Worm (Caenorhabditis elegans) whole organism, L1 larva: Measurements from ENCODE around the gene F59E12.1.

Source experiments
- C16A3.4 ChIP-seq: fragments of 150-350 bp; optimal IDR thresholded peaks from 2 replicates; lab custom pipeline; 2014; ENCODE audit warnings: missing biosample characterization, missing genetic modification characterization
- C34B4.2 ChIP-seq: sonication (generic microtip); optimal IDR thresholded peaks from 2 replicates; lab custom pipeline; 2017; ENCODE audit warnings: mild to moderate bottlenecking, missing genetic modification characterization, missing compliant biosample characterization
- ceh-63 ChIP-seq: fragments of 200-800 bp; sonication (Bioruptor generic); optimal IDR thresholded peaks from 2 replicates; lab custom pipeline; 2018; ENCODE audit warnings: mild to moderate bottlenecking, missing genetic modification characterization, missing compliant biosample characterization
- ceh-8 ChIP-seq: fragments of 200-800 bp; sonication (Bioruptor generic); optimal IDR thresholded peaks from 2 replicates; lab custom pipeline; 2018; ENCODE audit warnings: mild to moderate bottlenecking, missing genetic modification characterization, moderate library complexity, missing compliant biosample characterization
- ceh-82 ChIP-seq, 3 experiments: fragments of 150-350 bp in 1 of 3; sonication (generic microtip) in 2 of 3; optimal IDR thresholded peaks; 2 replicates each; lab custom pipeline; 2014 to 2017; ENCODE audit warnings: missing biosample characterization in 3 of 3, missing genetic modification characterization in 3 of 3
- ceh-90 ChIP-seq: sonication (generic microtip); optimal IDR thresholded peaks from 2 replicates; lab custom pipeline; 2016; ENCODE audit warnings: missing genetic modification characterization, missing compliant biosample characterization
- efl-3 ChIP-seq: fragments of 200-800 bp; sonication (Bioruptor generic); optimal IDR thresholded peaks from 2 replicates; lab custom pipeline; 2018; ENCODE audit warnings: mild to moderate bottlenecking, missing genetic modification characterization, missing compliant biosample characterization
- egl-13 ChIP-seq: sonication (generic microtip); optimal IDR thresholded peaks from 2 replicates; lab custom pipeline; 2016; ENCODE audit warnings: missing genotype, missing genetic modification reagents, missing genetic modification characterization, missing compliant biosample characterization
- egl-27 ChIP-seq, 2 experiments: fragments of 150-350 bp in 1 of 2; sonication (generic microtip); optimal IDR thresholded peaks; 3 replicates each; lab custom pipeline; 2017 to 2018; ENCODE audit warnings: missing biosample characterization in 2 of 2, missing genetic modification characterization in 2 of 2, missing genetic modification reagents in 2 of 2
- elt-2 ChIP-seq: sonication (generic microtip); optimal IDR thresholded peaks from 2 replicates; lab custom pipeline; 2016; ENCODE audit warnings: missing genetic modification characterization, mild to moderate bottlenecking, inconsistent platforms, missing compliant biosample characterization, missing genetic modification reagents
- elt-3 ChIP-seq, 6 experiments: fragments of 150-350 bp in 1 of 6; sonication (generic microtip); optimal IDR thresholded peaks; 2 replicates each; lab custom pipeline; 2017 to 2018; ENCODE audit warnings: missing biosample characterization in 6 of 6, missing genetic modification characterization in 6 of 6, inconsistent platforms in 1 of 6
- ets-5 ChIP-seq: fragments of 200-800 bp; sonication (Bioruptor generic); IDR thresholded peaks from 2 replicates; pipeline ENCODE4 v1.3.6; 2022; ENCODE audit warnings: missing genetic modification characterization, missing compliant biosample characterization
- fkh-10 ChIP-seq: sonication (generic microtip); optimal IDR thresholded peaks from 2 replicates; lab custom pipeline; 2017; ENCODE audit warnings: missing biosample characterization, missing genetic modification reagents, missing genetic modification characterization
- fos-1 ChIP-seq: fragments of 150-350 bp; optimal IDR thresholded peaks from 2 replicates; lab custom pipeline; 2014; ENCODE audit warnings: missing biosample characterization, missing genetic modification characterization
- grh-1 ChIP-seq: fragments of 200-800 bp; sonication (Bioruptor generic); IDR thresholded peaks from 2 replicates; pipeline ENCODE4 v1.3.6; 2022; ENCODE audit warnings: missing genetic modification reagents, missing genetic modification characterization, missing compliant biosample characterization
- hlh-17 ChIP-seq: fragments of 200-800 bp; sonication (Bioruptor generic); optimal IDR thresholded peaks from 2 replicates; lab custom pipeline; 2018; ENCODE audit warnings: missing genetic modification characterization, mild to moderate bottlenecking, missing compliant biosample characterization, moderate library complexity, borderline replicate concordance
- hpl-2 ChIP-seq: fragments of 150-350 bp; optimal IDR thresholded peaks from 2 replicates; lab custom pipeline; 2014; ENCODE audit warnings: missing biosample characterization, missing genetic modification reagents, missing genetic modification characterization
- irx-1 ChIP-seq: sonication (generic microtip); optimal IDR thresholded peaks from 2 replicates; lab custom pipeline; 2016; ENCODE audit warnings: missing genetic modification characterization, missing compliant biosample characterization
- isw-1 ChIP-seq: fragments of 200-800 bp; sonication (Bioruptor generic); IDR thresholded peaks from 2 replicates; pipeline ENCODE4 v1.3.6; 2022; ENCODE audit warnings: missing genetic modification characterization, missing compliant biosample characterization
- lin-14 ChIP-seq: fragments of 200-800 bp; sonication (Bioruptor generic); optimal IDR thresholded peaks from 2 replicates; lab custom pipeline; 2018; ENCODE audit warnings: mild to moderate bottlenecking, missing genetic modification characterization, moderate library complexity, missing compliant biosample characterization
- lin-35 ChIP-seq, 2 experiments: fragments of 150-350 bp; optimal IDR thresholded peaks; 2 replicates each; lab custom pipeline; 2014; ENCODE audit warnings: missing biosample characterization in 2 of 2, missing genetic modification characterization in 2 of 2, missing genetic modification reagents in 2 of 2
- lir-3 ChIP-seq: sonication (generic microtip); optimal IDR thresholded peaks from 2 replicates; lab custom pipeline; 2016; ENCODE audit warnings: mild to moderate bottlenecking, missing genetic modification characterization, moderate library complexity, missing compliant biosample characterization; ENCODE audit not compliant: poor library complexity
- lsy-2 ChIP-seq, 2 experiments: fragments of 150-350 bp; optimal IDR thresholded peaks; 2 replicates each; lab custom pipeline; 2014; ENCODE audit warnings: missing biosample characterization in 2 of 2, missing genetic modification characterization in 2 of 2
- mab-9 ChIP-seq: fragments of 200-800 bp; sonication (Bioruptor generic); IDR thresholded peaks from 2 replicates; pipeline ENCODE4 v1.3.6; 2022; ENCODE audit warnings: missing genetic modification reagents, missing genetic modification characterization, missing compliant biosample characterization
- mdl-1 ChIP-seq, 2 experiments: fragments of 150-350 bp; optimal IDR thresholded peaks; 2 replicates each; lab custom pipeline; 2014 to 2017; ENCODE audit warnings: missing biosample characterization in 2 of 2, missing genetic modification characterization in 2 of 2, inconsistent platforms in 1 of 2
- mef-2 ChIP-seq: fragments of 150-350 bp; optimal IDR thresholded peaks from 2 replicates; lab custom pipeline; 2014; ENCODE audit warnings: missing biosample characterization, missing genetic modification characterization
- nhr-11 ChIP-seq: fragments of 150-350 bp; optimal IDR thresholded peaks from 2 replicates; lab custom pipeline; 2014; ENCODE audit warnings: missing biosample characterization, missing genetic modification characterization
- nhr-12 ChIP-seq: sonication (generic microtip); optimal IDR thresholded peaks from 2 replicates; lab custom pipeline; 2017; ENCODE audit warnings: missing biosample characterization, missing genetic modification characterization
- nhr-19 ChIP-seq: fragments of 200-800 bp; sonication (Bioruptor generic); conservative IDR thresholded peaks from 2 replicates; pipeline ENCODE4 v1.3.6; 2022; ENCODE audit warnings: missing genetic modification characterization, missing compliant biosample characterization
- nhr-20 ChIP-seq: sonication (generic microtip); optimal IDR thresholded peaks from 2 replicates; lab custom pipeline; 2016; ENCODE audit warnings: mild to moderate bottlenecking, missing genetic modification characterization, missing compliant biosample characterization
- nhr-47 ChIP-seq: sonication (generic microtip); optimal IDR thresholded peaks from 2 replicates; lab custom pipeline; 2016; ENCODE audit warnings: mild to moderate bottlenecking, missing genetic modification characterization, moderate library complexity, missing compliant biosample characterization
- nhr-76 ChIP-seq: sonication (generic microtip); optimal IDR thresholded peaks from 2 replicates; lab custom pipeline; 2017; ENCODE audit warnings: missing biosample characterization, missing genetic modification characterization
- nhr-84 ChIP-seq: sonication (generic microtip); optimal IDR thresholded peaks from 2 replicates; lab custom pipeline; 2017; ENCODE audit warnings: missing biosample characterization, missing genetic modification characterization
- nhr-90 ChIP-seq: sonication (generic microtip); optimal IDR thresholded peaks from 2 replicates; lab custom pipeline; 2016; ENCODE audit warnings: mild to moderate bottlenecking, missing genetic modification characterization, missing compliant biosample characterization; ENCODE audit not compliant: poor library complexity
- pag-3 ChIP-seq: sonication (generic microtip); optimal IDR thresholded peaks from 2 replicates; lab custom pipeline; 2017; ENCODE audit warnings: missing genetic modification characterization, mild to moderate bottlenecking, missing compliant biosample characterization, antibody characterized with exemption, borderline replicate concordance; ENCODE audit not compliant: insufficient read depth
- rnt-1 ChIP-seq: sonication (generic microtip); optimal IDR thresholded peaks from 2 replicates; lab custom pipeline; 2016; ENCODE audit warnings: mild to moderate bottlenecking, missing genetic modification characterization, moderate library complexity, missing compliant biosample characterization
- skn-1 ChIP-seq: fragments of 150-350 bp; optimal IDR thresholded peaks from 2 replicates; lab custom pipeline; 2014; ENCODE audit warnings: missing biosample characterization, missing genetic modification characterization
- snpc-4 ChIP-seq: fragments of 150-350 bp; optimal IDR thresholded peaks from 2 replicates; lab custom pipeline; 2014; ENCODE audit warnings: missing biosample characterization, missing genetic modification characterization
- snu-23 ChIP-seq: sonication (generic microtip); optimal IDR thresholded peaks from 2 replicates; lab custom pipeline; 2016; ENCODE audit warnings: missing genetic modification characterization, missing compliant biosample characterization
- sox-4 ChIP-seq: sonication (generic microtip); optimal IDR thresholded peaks from 2 replicates; lab custom pipeline; 2016; ENCODE audit warnings: missing genetic modification characterization, missing compliant biosample characterization
- sptf-1 ChIP-seq: fragments of 150-350 bp; optimal IDR thresholded peaks from 2 replicates; lab custom pipeline; 2014; ENCODE audit warnings: missing biosample characterization, missing genetic modification characterization
- sup-37 ChIP-seq: fragments of 200-800 bp; sonication (Bioruptor generic); optimal IDR thresholded peaks from 2 replicates; lab custom pipeline; 2018; ENCODE audit warnings: mild to moderate bottlenecking, missing genetic modification characterization, missing compliant biosample characterization
- tbx-2 ChIP-seq: sonication (generic microtip); optimal IDR thresholded peaks from 2 replicates; lab custom pipeline; 2016; ENCODE audit warnings: missing genetic modification characterization, missing compliant biosample characterization
- tlp-1 ChIP-seq: fragments of 150-350 bp; optimal IDR thresholded peaks from 2 replicates; lab custom pipeline; 2014; ENCODE audit warnings: missing biosample characterization, missing genetic modification characterization
- unc-30 ChIP-seq: sonication (generic microtip); optimal IDR thresholded peaks from 2 replicates; lab custom pipeline; 2017; ENCODE audit warnings: missing biosample characterization, missing genetic modification characterization
- unc-98 ChIP-seq: fragments of 200-800 bp; sonication (Bioruptor generic); IDR thresholded peaks from 2 replicates; pipeline ENCODE4 v1.3.6; 2022; ENCODE audit warnings: missing genetic modification characterization, missing compliant biosample characterization
- xbp-1 ChIP-seq: sonication (generic microtip); optimal IDR thresholded peaks from 2 replicates; lab custom pipeline; 2016; ENCODE audit warnings: missing genetic modification characterization, missing compliant biosample characterization
- zag-1 ChIP-seq: fragments of 150-350 bp; optimal IDR thresholded peaks from 2 replicates; lab custom pipeline; 2014; ENCODE audit warnings: missing biosample characterization, missing genetic modification characterization
- ztf-11 ChIP-seq, 2 experiments: sonication (generic microtip); optimal IDR thresholded peaks; 2 replicates each; lab custom pipeline; 2016 to 2017; ENCODE audit warnings: missing genetic modification characterization in 2 of 2, missing biosample characterization in 1 of 2, missing compliant biosample characterization in 1 of 2

F59E12.1 gene

DNA sequence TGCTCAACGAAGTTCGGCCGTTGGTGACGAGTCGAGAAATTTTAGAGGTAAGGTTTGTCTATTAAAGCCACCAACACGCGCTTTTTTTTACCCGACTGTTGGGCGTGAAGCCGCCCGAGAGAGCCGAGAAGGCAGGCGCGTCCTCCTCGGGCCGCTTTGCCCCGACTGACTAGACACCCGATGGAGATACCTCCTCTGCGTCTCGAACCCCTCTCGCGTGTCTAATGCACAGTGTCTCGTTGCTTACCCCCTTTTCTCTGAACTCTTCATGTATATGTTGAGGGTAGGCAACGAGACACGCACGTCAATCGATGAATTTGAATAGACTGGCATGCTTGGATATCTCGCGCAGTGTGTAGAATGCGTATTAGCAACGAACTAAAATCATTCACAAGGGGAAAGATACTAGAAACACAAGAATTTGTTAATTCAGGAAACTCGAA lies 7.4 kb downstream of the F59E12.1 start (continued):
- TF ChIP-seq rnt-1 (tag; lab: Kevin White, UChicago), result peak; percentile 79
- peak; percentile 74 for TF ChIP-seq zag-1
- no peak for TF ChIP-seq pag-3 (tag; lab: Kevin White, UChicago)
- TF ChIP-seq snpc-4 (tag; lab: Kevin White, UChicago), result peak; percentile 58
- peak; percentile 76 to 92 (median 90) for TF ChIP-seq ceh-82 (tag; optimal IDR thresholded peaks at IDR 0.05; lab: Kevin White, UChicago)
- peak; percentile 75 to 77 for TF ChIP-seq lin-35 (GFP tag; optimal IDR thresholded peaks at IDR 0.05; lab: Kevin White, UChicago)
- peak; percentile 85 for TF ChIP-seq nhr-47 (tag; lab: Kevin White, UChicago)
- peak; percentile 88 for TF ChIP-seq snu-23 (GFP tag; lab: Kevin White, UChicago)
- TF ChIP-seq lin-14 (GFP tag; lab: Kevin White, UChicago), result peak; percentile 88
- peak; percentile 80 for TF ChIP-seq elt-2 (tag; lab: Kevin White, UChicago)
- TF ChIP-seq irx-1 (tag; lab: Kevin White, UChicago), result peak; percentile 23
- no peak for TF ChIP-seq ceh-63 (GFP tag; lab: Kevin White, UChicago)
- peak; percentile 76 for TF ChIP-seq mef-2 (tag; lab: Kevin White, UChicago)
- TF ChIP-seq C34B4.2 (tag; lab: Kevin White, UChicago), result no peak
- peak; percentile 75 for TF ChIP-seq isw-1 (GFP tag; lab: Robert Waterston, UW)
- peak; percentile 48 for TF ChIP-seq sox-4 (tag; lab: Kevin White, UChicago)
- no peak for TF ChIP-seq sptf-1 (tag; lab: Kevin White, UChicago)
- TF ChIP-seq tlp-1 (tag; lab: Kevin White, UChicago), result no peak
- TF ChIP-seq nhr-90 (tag; lab: Kevin White, UChicago), result peak; percentile 82
- peak; percentile 73 for TF ChIP-seq grh-1 (GFP tag; lab: Robert Waterston, UW)
- peak; percentile 21 for TF ChIP-seq ceh-8 (GFP tag; lab: Kevin White, UChicago)
- TF ChIP-seq nhr-76 (tag; lab: Kevin White, UChicago), result peak; percentile 36
- TF ChIP-seq xbp-1 (tag; lab: Kevin White, UChicago), result peak; percentile 82
- peak in 1 of 2 experiments; percentile 2 for TF ChIP-seq egl-27 (tag; optimal IDR thresholded peaks at IDR 0.05; lab: Kevin White, UChicago)
- TF ChIP-seq unc-98 (GFP tag; lab: Robert Waterston, UW), result no peak
- TF ChIP-seq egl-13 (tag; lab: Kevin White, UChicago), result peak; percentile 78
- no peak for TF ChIP-seq efl-3 (GFP tag; lab: Kevin White, UChicago)
- peak in 1 of 2 experiments; percentile 53 for TF ChIP-seq mdl-1 (tag; optimal IDR thresholded peaks at IDR 0.05; lab: Kevin White, UChicago)
- peak; percentile 25 for TF ChIP-seq nhr-11
- TF ChIP-seq mab-9 (GFP tag; lab: Robert Waterston, UW), result peak; percentile 71
- peak; percentile 77 to 88 for TF ChIP-seq lsy-2 (tag; optimal IDR thresholded peaks at IDR 0.05; lab: Kevin White, UChicago)
- no peak for TF ChIP-seq hlh-17
- TF ChIP-seq fos-1 (tag; lab: Kevin White, UChicago), result peak; percentile 84
- peak; percentile 85 for TF ChIP-seq C16A3.4 (tag; lab: Kevin White, UChicago)
- TF ChIP-seq ets-5 (GFP tag; lab: Robert Waterston, UW), result no peak
- no peak for TF ChIP-seq hpl-2 (GFP tag; lab: Kevin White, UChicago)
- no peak for TF ChIP-seq unc-30 (tag; lab: Kevin White, UChicago)
- TF ChIP-seq elt-3 (tag; optimal IDR thresholded peaks at IDR 0.05; lab: Kevin White, UChicago), result peak in 1 of 6 experiments; percentile 43

ce11 chrII:5663180-5663791 lies 9.0 kb downstream of the F59E12.1 start:
- TF ChIP-seq sup-37 (GFP tag; lab: Kevin White, UChicago), result no peak
- TF ChIP-seq lsy-2 (tag; optimal IDR thresholded peaks at IDR 0.05; lab: Kevin White, UChicago), result peak; percentile 20 to 29
- TF ChIP-seq nhr-19, result no peak; the same call in 1 of the 2 replicates
- TF ChIP-seq nhr-20 (tag; lab: Kevin White, UChicago), result peak; percentile 0
- no peak for TF ChIP-seq egl-13 (tag; lab: Kevin White, UChicago)
- TF ChIP-seq zag-1, result no peak
- no peak for TF ChIP-seq tbx-2 (tag; lab: Kevin White, UChicago)
- TF ChIP-seq fkh-10 (GFP tag; lab: Kevin White, UChicago), result no peak
- peak; percentile 48 for TF ChIP-seq mef-2 (tag; lab: Kevin White, UChicago)
- TF ChIP-seq ets-5 (GFP tag; lab: Robert Waterston, UW), result no peak
- no peak for TF ChIP-seq nhr-84 (tag; lab: Kevin White, UChicago)
- no peak for TF ChIP-seq nhr-12
- TF ChIP-seq ceh-90 (tag; lab: Kevin White, UChicago), result no peak
- no peak for TF ChIP-seq ceh-8 (GFP tag; lab: Kevin White, UChicago)
- no peak for TF ChIP-seq lir-3 (tag; lab: Kevin White, UChicago)
- TF ChIP-seq C16A3.4 (tag; lab: Kevin White, UChicago), result no peak
- TF ChIP-seq ztf-11 (tag; optimal IDR thresholded peaks at IDR 0.05; lab: Kevin White, UChicago), result no peak
- no peak for TF ChIP-seq C34B4.2 (tag; lab: Kevin White, UChicago)
- TF ChIP-seq skn-1, result no peak
